Worm (Caenorhabditis elegans): Measurements from ENCODE around the gene fshr-1.

The fshr-1 gene

DNA sequence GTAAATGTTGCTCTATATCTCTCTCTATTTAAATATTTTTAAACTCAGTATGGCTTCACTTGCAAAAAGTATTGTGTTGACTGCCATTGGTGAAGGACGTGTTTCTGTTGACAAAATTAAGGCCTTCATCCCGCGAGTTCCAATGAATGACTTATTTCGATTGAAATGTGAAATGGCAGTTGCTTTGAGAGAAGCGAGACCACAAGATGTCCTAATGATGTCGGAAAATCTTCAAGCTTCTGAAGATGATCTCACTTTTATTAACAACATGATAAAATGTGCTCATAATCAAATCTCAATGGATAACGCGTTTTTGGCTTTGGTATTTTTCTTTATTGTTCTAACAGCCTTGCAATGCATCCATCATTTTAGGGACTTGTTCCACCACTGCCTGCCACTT lies 31.7 kb downstream of the fshr-1 start, which contains the start of gene ceh-75:
TSS of gene ceh-75 (plus strand) at position 50 of the 400 bp plus-strand sequence.
- no peak for TF ChIP-seq dox-1 (GFP tag; IDR thresholded peaks at IDR 0.05)
- TF ChIP-seq ets-4 (GFP tag; optimal IDR thresholded peaks at IDR 0.05) = no peak
- no peak for TF ChIP-seq tbp1 (GFP tag; optimal IDR thresholded peaks at IDR 0.05)

DNA sequence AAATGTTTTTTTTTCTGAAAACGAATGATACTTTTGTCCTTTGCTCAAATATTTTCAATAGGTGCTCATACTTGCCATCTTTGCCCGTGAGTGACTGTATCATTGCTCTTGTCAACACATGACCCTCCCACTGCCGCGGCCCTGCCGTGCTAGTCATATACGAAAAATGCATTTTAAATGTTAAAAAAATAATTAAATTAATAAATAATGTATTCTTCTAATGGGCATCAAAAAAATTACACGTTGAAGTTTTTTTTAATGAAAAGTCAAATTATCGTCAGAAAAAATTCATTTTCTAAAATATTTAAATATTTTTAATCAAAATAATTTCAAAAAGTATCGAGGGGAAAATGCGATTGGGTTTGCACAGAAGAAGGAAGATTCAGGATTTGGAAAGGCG lies 32.8 kb downstream of the fshr-1 start, which contains the start of gene C50H2.7:
TSS of gene C50H2.7 (plus strand) at position 301 of the 400 bp plus-strand sequence.
- no peak for TF ChIP-seq hsf-1 (GFP tag; IDR thresholded peaks at IDR 0.05)
- TF ChIP-seq lsy-27 (tag; optimal IDR thresholded peaks at IDR 0.05; ENCODE audit: borderline replicate concordance, insufficient read depth) = no peak
- no peak for TF ChIP-seq him-1 (tag; optimal IDR thresholded peaks at IDR 0.05)
- no peak for TF ChIP-seq B0336.3 (GFP tag; IDR thresholded peaks at IDR 0.05)

DNA sequence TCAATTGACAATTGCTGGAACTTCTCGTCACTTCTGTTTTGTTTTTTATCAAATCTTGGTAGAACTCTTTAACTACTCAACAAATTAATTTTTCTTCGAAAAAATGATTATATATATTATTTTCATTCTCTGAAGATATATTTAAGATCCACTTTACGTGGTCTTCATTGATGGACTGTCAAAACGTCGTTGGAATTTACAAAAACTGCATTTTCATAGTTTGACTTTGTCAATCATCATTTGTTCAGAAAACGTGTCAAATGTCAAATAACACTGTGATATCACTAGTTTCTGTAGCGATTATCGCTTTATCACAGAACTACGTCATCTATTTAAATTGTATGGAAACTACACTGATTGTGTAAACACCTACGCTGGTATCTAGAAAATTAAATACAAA lies 34.8 kb downstream of the fshr-1 start:
- no peak for TF ChIP-seq ztf-6 (GFP tag; IDR thresholded peaks at IDR 0.05)
- TF ChIP-seq ama-1 (optimal IDR thresholded peaks at IDR 0.05) = no peak
- no peak for TF ChIP-seq ama-1 (GFP tag; optimal IDR thresholded peaks at IDR 0.05)
- no peak for TF ChIP-seq F10E7.11 (tag; optimal IDR thresholded peaks at IDR 0.05)
- no peak for TF ChIP-seq egl-44 (GFP tag; IDR thresholded peaks at IDR 0.05)
- no peak for TF ChIP-seq nhr-90 (tag; optimal IDR thresholded peaks at IDR 0.05)
- no peak for TF ChIP-seq efl-1 (GFP tag; optimal IDR thresholded peaks at IDR 0.05)
- TF ChIP-seq atf-7 (tag; optimal IDR thresholded peaks at IDR 0.05) = no peak
- no peak for TF ChIP-seq nhr-80 (tag; optimal IDR thresholded peaks at IDR 0.05)
- no peak for TF ChIP-seq gei-17 (GFP tag; optimal IDR thresholded peaks at IDR 0.05)
- no peak for TF ChIP-seq B0019.2 (GFP tag; conservative IDR thresholded peaks at IDR 0.05)
- no peak for TF ChIP-seq Y95B8A.8 (GFP tag; IDR thresholded peaks at IDR 0.05)
- no peak for TF ChIP-seq ztf-3 (GFP tag; optimal IDR thresholded peaks at IDR 0.05)
- TF ChIP-seq pbrm-1 (GFP tag; IDR thresholded peaks at IDR 0.05) = no peak

DNA sequence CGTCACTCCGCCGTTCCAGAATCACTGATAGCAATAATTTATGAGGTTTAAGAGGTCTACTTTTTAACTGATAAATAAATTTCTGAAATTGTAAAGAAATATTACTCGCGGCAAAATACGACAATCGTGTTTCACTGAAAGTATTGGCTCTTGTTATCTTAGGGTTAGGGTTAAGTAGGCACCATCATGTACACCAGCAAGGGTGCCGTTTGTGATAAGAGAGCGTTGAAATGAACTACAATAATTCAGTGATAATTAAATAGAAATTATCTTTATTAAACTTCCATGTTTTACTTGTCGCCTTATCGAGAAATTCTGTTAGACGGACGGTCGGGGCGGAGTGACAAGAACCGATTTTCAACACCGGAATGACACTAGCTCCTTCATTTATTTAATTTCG lies 36.0 kb downstream of the fshr-1 start:
- TF ChIP-seq nhr-80 (tag; optimal IDR thresholded peaks at IDR 0.05) (peak; percentile 87), B0336.3 (GFP tag; IDR thresholded peaks at IDR 0.05) (no peak), let-607 (tag; optimal IDR thresholded peaks at IDR 0.05) (peak in 1 of 2 experiments; percentile 6), repo-1 (tag; optimal IDR thresholded peaks at IDR 0.05) (no peak)

DNA sequence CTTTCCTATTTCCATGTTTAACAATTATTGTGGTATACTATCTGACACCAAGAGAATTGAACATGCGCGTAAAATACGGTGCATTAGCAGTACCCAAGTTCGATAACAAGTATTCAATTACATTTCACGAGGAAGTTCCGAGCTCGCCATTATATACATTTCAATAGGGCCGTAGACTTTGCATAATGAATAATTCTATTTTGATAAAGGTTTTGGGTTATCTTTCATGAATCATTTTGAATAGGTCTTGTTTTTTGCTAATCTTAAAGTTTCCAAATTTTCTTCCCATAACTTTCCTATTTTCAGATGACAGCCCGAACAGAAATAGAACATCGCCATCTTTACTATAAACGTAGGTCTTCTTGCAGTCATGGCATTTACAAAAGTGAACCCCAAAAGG lies 36.6 kb downstream of the fshr-1 start, which contains the start of gene C50H2.13:
TSS of gene C50H2.13 (plus strand) at position 301 of the 400 bp plus-strand sequence.
- TF ChIP-seq pbrm-1 (GFP tag; IDR thresholded peaks at IDR 0.05) (no peak), hlh-12 (tag; optimal IDR thresholded peaks at IDR 0.05) (no peak), B0019.2 (GFP tag; conservative IDR thresholded peaks at IDR 0.05) (no peak), ztf-6 (GFP tag; IDR thresholded peaks at IDR 0.05) (no peak), F33H1.4 (GFP tag; IDR thresholded peaks at IDR 0.05) (no peak), nfya-1 (tag; optimal IDR thresholded peaks at IDR 0.05; ENCODE audit: borderline replicate concordance, insufficient read depth) (no peak)

DNA sequence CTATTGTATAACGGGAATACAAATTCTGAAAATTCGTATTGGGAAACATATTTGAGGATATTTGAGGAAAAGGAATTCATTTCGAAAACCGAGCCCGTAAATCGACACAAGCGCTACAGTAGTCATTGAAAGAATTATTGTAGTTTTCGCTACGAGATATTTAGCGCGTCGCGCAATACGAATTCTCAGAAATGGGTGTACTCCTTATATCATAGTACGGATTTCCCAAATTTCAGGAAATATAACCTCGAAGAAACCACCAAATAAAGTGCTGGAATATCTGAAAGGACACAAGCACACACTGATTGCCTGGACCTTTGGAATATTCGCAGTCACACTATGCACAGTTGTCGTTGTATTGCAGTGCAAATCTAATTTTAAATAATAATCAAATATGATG lies 37.7 kb downstream of the fshr-1 start:
- TF ChIP-seq F23B12.7 (tag; optimal IDR thresholded peaks at IDR 0.05; ENCODE audit: insufficient read depth) (no peak), nfyb-1 (GFP tag; IDR thresholded peaks at IDR 0.05) (0 out of 2 replicates have a peak, but pooled peaks have one; percentile 53), lin-40 (tag; optimal IDR thresholded peaks at IDR 0.05) (no peak), Y67H2A.10 (GFP tag; conservative IDR thresholded peaks at IDR 0.05) (no peak), lsl-1 (GFP tag; optimal IDR thresholded peaks at IDR 0.05) (peak; percentile 56), bed-1 (GFP tag; IDR thresholded peaks at IDR 0.05) (no peak), hrde-1 (tag; optimal IDR thresholded peaks at IDR 0.05; ENCODE audit: borderline replicate concordance) (peak; percentile 35), Y95B8A.8 (GFP tag; IDR thresholded peaks at IDR 0.05) (no peak), zim-3 (tag; optimal IDR thresholded peaks at IDR 0.05) (no peak)

Data from whole organism, young adult.